Worm (Caenorhabditis elegans) whole organism, young adult: ENCODE results near the gene nhr-7.

Experiments
- C17E4.6 ChIP-seq: fragments of 200-800 bp; sonication (Bioruptor generic); IDR thresholded peaks from 2 replicates; pipeline ENCODE4 v1.3.6; 2022; ENCODE audit warnings: missing genetic modification reagents, missing genetic modification characterization, missing compliant biosample characterization
- K11D2.4 ChIP-seq: fragments of 200-800 bp; sonication (Bioruptor generic); IDR thresholded peaks from 2 replicates; pipeline ENCODE4 v1.3.6; 2022; ENCODE audit warnings: missing genetic modification reagents, missing genetic modification characterization, missing compliant biosample characterization
- T26A5.8 ChIP-seq: sonication (generic microtip); optimal IDR thresholded peaks from 2 replicates; lab custom pipeline; 2016; ENCODE audit warnings: missing genetic modification characterization, missing compliant biosample characterization
- Y67H2A.10 ChIP-seq: fragments of 200-800 bp; sonication (Bioruptor generic); conservative IDR thresholded peaks from 2 replicates; pipeline ENCODE4 v1.3.6; 2022; ENCODE audit warnings: missing genetic modification reagents, missing genetic modification characterization, missing compliant biosample characterization
- ama-1 ChIP-seq, 3 experiments: fragments of 150-350 bp in 1 of 3; sonication (generic microtip) in 2 of 3; optimal IDR thresholded peaks; 2 replicates each; lab custom pipeline; 2014 to 2018; ENCODE audit warnings: missing biosample characterization in 2 of 3, missing genetic modification characterization in 2 of 3, missing genetic modification reagents in 2 of 3
- madf-8 ChIP-seq: fragments of 200-800 bp; sonication (Bioruptor generic); conservative IDR thresholded peaks from 2 replicates; pipeline ENCODE4 v1.3.6; 2022; ENCODE audit warnings: missing genetic modification reagents, missing genetic modification characterization, missing compliant biosample characterization
- pha-4 ChIP-seq: fragments of 150-350 bp; sonication (generic microtip); optimal IDR thresholded peaks from 2 replicates; lab custom pipeline; 2014; ENCODE audit warnings: missing biosample characterization, missing genetic modification reagents, missing genetic modification characterization
- snpc-1.1 ChIP-seq: sonication (generic microtip); optimal IDR thresholded peaks from 2 replicates; lab custom pipeline; 2017; ENCODE audit warnings: missing genetic modification characterization, mild to moderate bottlenecking, missing compliant biosample characterization, antibody characterized with exemption, moderate library complexity, missing genotype, missing genetic modification reagents; ENCODE audit not compliant: insufficient read depth
- snpc-4 ChIP-seq, 5 experiments: fragments of 150-350 bp in 1 of 5; sonication (generic microtip) in 4 of 5; optimal IDR thresholded peaks; 2 replicates each; lab custom pipeline; 2014 to 2018; ENCODE audit warnings: missing genetic modification characterization in 5 of 5, missing biosample characterization in 3 of 5, antibody characterized with exemption in 2 of 5, mild to moderate bottlenecking in 2 of 5, missing compliant biosample characterization in 2 of 5, missing genotype in 2 of 5, moderate library complexity in 2 of 5, missing genetic modification reagents in 1 of 5
- sptf-2 ChIP-seq: fragments of 200-800 bp; sonication (Bioruptor generic); optimal IDR thresholded peaks from 2 replicates; lab custom pipeline; 2018; ENCODE audit warnings: mild to moderate bottlenecking, missing genetic modification characterization, missing compliant biosample characterization
- unc-62 ChIP-seq: fragments of 150-350 bp; optimal IDR thresholded peaks from 2 replicates; lab custom pipeline; 2014; ENCODE audit warnings: missing biosample characterization, missing genetic modification reagents, missing genetic modification characterization

DNA sequence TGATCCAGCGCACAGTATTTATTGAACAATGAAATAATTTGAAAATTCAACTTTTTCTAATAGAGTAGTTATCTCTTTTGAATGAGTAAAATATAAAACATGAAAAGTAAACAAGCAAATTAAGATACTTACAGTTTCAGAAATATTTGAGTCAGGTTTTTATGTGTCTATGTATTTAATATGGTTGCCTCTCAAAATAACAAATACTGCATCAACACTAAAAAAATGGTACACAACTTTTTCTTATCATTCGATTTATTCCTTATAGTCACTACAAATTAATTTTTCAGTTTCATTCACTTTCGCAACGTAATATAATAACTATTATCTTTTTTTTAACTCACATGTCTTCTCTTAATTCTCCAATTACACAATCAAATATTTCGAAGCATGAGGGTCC lies 23.7 kb downstream of the nhr-7 start:
- TF ChIP-seq snpc-4 (GFP tag; optimal IDR thresholded peaks at IDR 0.05; lab: Kevin White, UChicago) (no peak), snpc-4 (tag; optimal IDR thresholded peaks at IDR 0.05; lab: Kevin White, UChicago) (no peak), pha-4 (tag; lab: Kevin White, UChicago) (no peak), Y67H2A.10 (GFP tag; lab: Robert Waterston, UW) (no peak), T26A5.8 (no peak), snpc-1.1 (tag; lab: Kevin White, UChicago) (no peak), K11D2.4 (GFP tag; lab: Robert Waterston, UW) (no peak), ama-1 (optimal IDR thresholded peaks at IDR 0.05; lab: Kevin White, UChicago) (no peak), ama-1 (GFP tag; optimal IDR thresholded peaks at IDR 0.05; lab: Kevin White, UChicago) (no peak), C17E4.6 (no peak), sptf-2 (GFP tag; lab: Kevin White, UChicago) (no peak), unc-62 (no peak), madf-8 (GFP tag; lab: Robert Waterston, UW) (no peak)
